Worm (Caenorhabditis elegans): ENCODE results near the gene dpm-3.
A peak's percentile ranks its signal among the peaks of the same experiment; 100 is the strongest.

Gene dpm-3

ce11 chrIV:12408625-12409024 is 17.2 kb downstream of the dpm-3 start, which contains the start of gene dsb-1:
dsb-1 (plus strand) TSS chrIV:12408925.
- TF ChIP-seq sptf-1 (tag; optimal IDR thresholded peaks at IDR 0.05) (no peak), cnd-1 (tag; optimal IDR thresholded peaks at IDR 0.05) (no peak), drap-1 (GFP tag; optimal IDR thresholded peaks at IDR 0.05) (no peak), nhr-237 (tag; optimal IDR thresholded peaks at IDR 0.05) (no peak)

- TF ChIP-seq ces-1 (GFP tag; optimal IDR thresholded peaks at IDR 0.05) = no peak
- no peak for TF ChIP-seq nhr-2 (tag; optimal IDR thresholded peaks at IDR 0.05)
Measured at ce11 chrIV:12410167-12410566, 18.8 kb downstream of the dpm-3 start, which contains the start of gene acl-13. acl-13 (plus strand) TSS chrIV:12410467.

- TF ChIP-seq mls-2 (tag; optimal IDR thresholded peaks at IDR 0.05) (no peak), nhr-12 (tag; optimal IDR thresholded peaks at IDR 0.05) (no peak), M03D4.4 (tag; optimal IDR thresholded peaks at IDR 0.05) (no peak), tbx-8 (GFP tag; optimal IDR thresholded peaks at IDR 0.05) (no peak), unc-62 (GFP tag; optimal IDR thresholded peaks at IDR 0.05) (no peak), ham-2 (GFP tag; optimal IDR thresholded peaks at IDR 0.05) (no peak), elt-3 (tag; optimal IDR thresholded peaks at IDR 0.05) (no peak), blmp-1 (tag; optimal IDR thresholded peaks at IDR 0.05) (no peak), sptf-1 (tag; optimal IDR thresholded peaks at IDR 0.05) (no peak), mab-5 (tag; optimal IDR thresholded peaks at IDR 0.05) (no peak), lsy-2 (tag; optimal IDR thresholded peaks at IDR 0.05) (no peak), elt-1 (tag; optimal IDR thresholded peaks at IDR 0.05; ENCODE audit: borderline replicate concordance, insufficient read depth) (no peak), ceh-43 (GFP tag; optimal IDR thresholded peaks at IDR 0.05) (no peak), ceh-83 (GFP tag; optimal IDR thresholded peaks at IDR 0.05) (no peak)
Measured at ce11 chrIV:12414601-12415000, 23.2 kb downstream of the dpm-3 start.

ce11 chrIV:12416629-12417404 is 25.4 kb downstream of the dpm-3 start:
- TF ChIP-seq unc-120 (tag; optimal IDR thresholded peaks at IDR 0.05; ENCODE audit: poor library complexity, severe bottlenecking) = no peak
- no peak for TF ChIP-seq hlh-1 (tag; optimal IDR thresholded peaks at IDR 0.05)
- no peak for TF ChIP-seq ces-1 (GFP tag; optimal IDR thresholded peaks at IDR 0.05)
- TF ChIP-seq bed-3 (GFP tag; optimal IDR thresholded peaks at IDR 0.05) = no peak
- no peak for TF ChIP-seq tbx-8 (GFP tag; optimal IDR thresholded peaks at IDR 0.05)
- peak; percentile 32 for TF ChIP-seq M03D4.4 (tag; optimal IDR thresholded peaks at IDR 0.05)
- no peak for TF ChIP-seq elt-1 (tag; optimal IDR thresholded peaks at IDR 0.05; ENCODE audit: borderline replicate concordance, insufficient read depth)
- no peak for TF ChIP-seq lin-13 (tag; optimal IDR thresholded peaks at IDR 0.05)
- peak; percentile 35 for TF ChIP-seq cnd-1 (tag; optimal IDR thresholded peaks at IDR 0.05)
- peak; percentile 52 for TF ChIP-seq sptf-1 (tag; optimal IDR thresholded peaks at IDR 0.05)
- TF ChIP-seq nhr-237 (tag; optimal IDR thresholded peaks at IDR 0.05) = no peak
- TF ChIP-seq flh-1 (GFP tag; optimal IDR thresholded peaks at IDR 0.05) = no peak
- no peak for TF ChIP-seq nhr-28 (tag; optimal IDR thresholded peaks at IDR 0.05)
- TF ChIP-seq sem-2 (GFP tag; optimal IDR thresholded peaks at IDR 0.05) = no peak
- TF ChIP-seq ham-2 (GFP tag; optimal IDR thresholded peaks at IDR 0.05) = peak; percentile 48
- no peak for TF ChIP-seq lsy-2 (tag; optimal IDR thresholded peaks at IDR 0.05)
- no peak for TF ChIP-seq mls-2 (tag; optimal IDR thresholded peaks at IDR 0.05)
- no peak for TF ChIP-seq nhr-2 (tag; optimal IDR thresholded peaks at IDR 0.05)
- TF ChIP-seq mab-5 (tag; optimal IDR thresholded peaks at IDR 0.05) = no peak
- no peak for TF ChIP-seq nhr-76 (tag; optimal IDR thresholded peaks at IDR 0.05)
- no peak for TF ChIP-seq nhr-12 (tag; optimal IDR thresholded peaks at IDR 0.05)
- TF ChIP-seq unc-39 (tag; optimal IDR thresholded peaks at IDR 0.05) = no peak
- TF ChIP-seq snpc-4 (tag; optimal IDR thresholded peaks at IDR 0.05) = no peak
- no peak for TF ChIP-seq drap-1 (GFP tag; optimal IDR thresholded peaks at IDR 0.05)
- no peak for TF ChIP-seq unc-62 (GFP tag; optimal IDR thresholded peaks at IDR 0.05)
- no peak for TF ChIP-seq blmp-1 (tag; optimal IDR thresholded peaks at IDR 0.05)
- TF ChIP-seq zip-8 (tag; optimal IDR thresholded peaks at IDR 0.05) = no peak
- TF ChIP-seq mep-1 (tag; optimal IDR thresholded peaks at IDR 0.05) = no peak
- no peak for TF ChIP-seq elt-3 (tag; optimal IDR thresholded peaks at IDR 0.05)
- TF ChIP-seq ceh-83 (GFP tag; optimal IDR thresholded peaks at IDR 0.05) = peak; percentile 34
- peak; percentile 63 for TF ChIP-seq lin-32 (GFP tag; optimal IDR thresholded peaks at IDR 0.05)
- TF ChIP-seq ceh-39 (tag; optimal IDR thresholded peaks at IDR 0.05) = no peak
- TF ChIP-seq ztf-11 (tag; optimal IDR thresholded peaks at IDR 0.05) = no peak
- no peak for TF ChIP-seq ceh-43 (GFP tag; optimal IDR thresholded peaks at IDR 0.05)
- TF ChIP-seq pha-4 (tag; optimal IDR thresholded peaks at IDR 0.05) = no peak
